Worm (Caenorhabditis elegans) whole organism, L4/young adult: ENCODE data around the gene cyb-2.1.

Experiments
- W03F9.2 ChIP-seq: fragments of 150-350 bp; optimal IDR thresholded peaks from 2 replicates; lab custom pipeline; 2014; ENCODE audit warnings: missing biosample characterization, missing genetic modification characterization
- dao-5 ChIP-seq: sonication (generic microtip); optimal IDR thresholded peaks from 2 replicates; lab custom pipeline; 2016; ENCODE audit warnings: missing genotype, missing genetic modification characterization, moderate library complexity, missing compliant biosample characterization

ce11 chrIV:11009928-11010327 is 24.1 kb downstream of the cyb-2.1 start:
- TF ChIP-seq W03F9.2 (no peak), dao-5 (no peak)
